Worm (Caenorhabditis elegans) whole organism, L2 larva: Measurements from ENCODE around the gene T10B10.4.

Experiments
- C34F6.9 ChIP-seq: fragments of 150-350 bp; optimal IDR thresholded peaks from 2 replicates; lab custom pipeline; 2014; ENCODE audit warnings: missing biosample characterization, missing genetic modification characterization
- F13H6.1 ChIP-seq: sonication (generic microtip); optimal IDR thresholded peaks from 2 replicates; lab custom pipeline; 2016; ENCODE audit warnings: missing genetic modification characterization, missing compliant biosample characterization
- R02D3.7 ChIP-seq: fragments of 150-350 bp; optimal IDR thresholded peaks from 2 replicates; lab custom pipeline; 2014; ENCODE audit warnings: missing biosample characterization, missing genetic modification characterization
- Y55F3AM.14 ChIP-seq: fragments of 200-800 bp; sonication (Bioruptor generic); optimal IDR thresholded peaks from 2 replicates; lab custom pipeline; 2018; ENCODE audit warnings: mild to moderate bottlenecking, missing genetic modification characterization, missing compliant biosample characterization
- ZK546.5 ChIP-seq: sonication (generic microtip); optimal IDR thresholded peaks from 2 replicates; lab custom pipeline; 2017; ENCODE audit warnings: missing biosample characterization, missing genetic modification characterization
- alr-1 ChIP-seq: fragments of 150-350 bp; optimal IDR thresholded peaks from 2 replicates; lab custom pipeline; 2014; ENCODE audit warnings: missing biosample characterization, missing genetic modification characterization
- aly-2 ChIP-seq: fragments of 150-350 bp; optimal IDR thresholded peaks from 2 replicates; lab custom pipeline; 2014; ENCODE audit warnings: missing biosample characterization, missing genetic modification characterization
- ama-1 ChIP-seq: fragments of 150-350 bp; optimal IDR thresholded peaks from 2 replicates; lab custom pipeline; 2018; ENCODE audit warnings: inconsistent platforms
- blmp-1 ChIP-seq: sonication (generic microtip); optimal IDR thresholded peaks from 2 replicates; lab custom pipeline; 2017; ENCODE audit warnings: missing genetic modification characterization, mild to moderate bottlenecking, missing compliant biosample characterization, antibody characterized with exemption, moderate library complexity; ENCODE audit not compliant: insufficient read depth
- ceh-82 ChIP-seq: fragments of 150-350 bp; optimal IDR thresholded peaks from 2 replicates; lab custom pipeline; 2014; ENCODE audit warnings: missing biosample characterization, missing genetic modification characterization
- crh-2 ChIP-seq: sonication (generic microtip); optimal IDR thresholded peaks from 2 replicates; lab custom pipeline; 2017; ENCODE audit warnings: missing biosample characterization, missing genetic modification characterization
- dmd-4 ChIP-seq: sonication (generic microtip); optimal IDR thresholded peaks from 2 replicates; lab custom pipeline; 2017; ENCODE audit warnings: missing biosample characterization, missing genetic modification characterization
- egl-27 ChIP-seq: sonication (generic microtip); optimal IDR thresholded peaks from 3 replicates; lab custom pipeline; 2017; ENCODE audit warnings: missing biosample characterization, missing genetic modification reagents, missing genetic modification characterization
- elt-1 ChIP-seq: fragments of 150-350 bp; optimal IDR thresholded peaks from 2 replicates; lab custom pipeline; 2014; ENCODE audit warnings: missing biosample characterization, missing genetic modification characterization
- elt-3 ChIP-seq: sonication (generic microtip); optimal IDR thresholded peaks from 2 replicates; lab custom pipeline; 2017; ENCODE audit warnings: missing biosample characterization, missing genetic modification characterization
- fos-1 ChIP-seq: fragments of 150-350 bp; optimal IDR thresholded peaks from 2 replicates; lab custom pipeline; 2014; ENCODE audit warnings: missing biosample characterization, missing genetic modification characterization
- gmeb-1 ChIP-seq: fragments of 150-350 bp; optimal IDR thresholded peaks from 2 replicates; lab custom pipeline; 2014; ENCODE audit warnings: missing biosample characterization, missing genetic modification characterization
- lin-11 ChIP-seq: fragments of 150-350 bp; sonication (generic microtip); optimal IDR thresholded peaks from 2 replicates; lab custom pipeline; 2014; ENCODE audit warnings: missing biosample characterization, missing genetic modification characterization, inconsistent platforms, mixed read lengths
- lin-13 ChIP-seq: fragments of 150-350 bp; optimal IDR thresholded peaks from 2 replicates; lab custom pipeline; 2014; ENCODE audit warnings: missing biosample characterization, missing genetic modification reagents, missing genetic modification characterization
- lin-39 ChIP-seq: fragments of 150-350 bp; optimal IDR thresholded peaks from 2 replicates; lab custom pipeline; 2014; ENCODE audit warnings: missing biosample characterization, missing genetic modification reagents, missing genetic modification characterization
- lsy-2 ChIP-seq, 2 experiments: fragments of 150-350 bp in 1 of 2; sonication (generic microtip) in 1 of 2; optimal IDR thresholded peaks; 2 replicates each; lab custom pipeline; 2014 to 2017; ENCODE audit warnings: missing biosample characterization in 2 of 2, missing genetic modification characterization in 2 of 2
- mab-5 ChIP-seq: fragments of 150-350 bp; optimal IDR thresholded peaks from 2 replicates; lab custom pipeline; 2014; ENCODE audit warnings: missing biosample characterization, missing genetic modification characterization
- mbf-1 ChIP-seq: sonication (generic microtip); optimal IDR thresholded peaks from 2 replicates; lab custom pipeline; 2017; ENCODE audit warnings: missing biosample characterization, missing genetic modification characterization
- nhr-10 ChIP-seq: sonication (generic microtip); optimal IDR thresholded peaks from 2 replicates; lab custom pipeline; 2017; ENCODE audit warnings: missing biosample characterization, missing genetic modification characterization
- nhr-11 ChIP-seq: fragments of 150-350 bp; optimal IDR thresholded peaks from 2 replicates; lab custom pipeline; 2014; ENCODE audit warnings: missing biosample characterization, missing genetic modification characterization
- nhr-12 ChIP-seq: fragments of 150-350 bp; optimal IDR thresholded peaks from 2 replicates; lab custom pipeline; 2014; ENCODE audit warnings: missing biosample characterization, missing genetic modification characterization
- nhr-129 ChIP-seq: fragments of 150-350 bp; optimal IDR thresholded peaks from 2 replicates; lab custom pipeline; 2014; ENCODE audit warnings: missing biosample characterization, missing genetic modification characterization
- nhr-21 ChIP-seq: fragments of 150-350 bp; optimal IDR thresholded peaks from 2 replicates; lab custom pipeline; 2014; ENCODE audit warnings: missing biosample characterization, missing genetic modification characterization
- nhr-23 ChIP-seq: fragments of 150-350 bp; optimal IDR thresholded peaks from 2 replicates; lab custom pipeline; 2014; ENCODE audit warnings: missing biosample characterization, missing genetic modification reagents, missing genetic modification characterization
- nhr-237 ChIP-seq: fragments of 150-350 bp; optimal IDR thresholded peaks from 2 replicates; lab custom pipeline; 2014; ENCODE audit warnings: missing biosample characterization, missing genetic modification characterization
- nhr-25 ChIP-seq: fragments of 150-350 bp; sonication (generic microtip); optimal IDR thresholded peaks from 3 replicates; lab custom pipeline; 2014; ENCODE audit warnings: missing biosample characterization, missing genetic modification characterization
- nhr-6 ChIP-seq: fragments of 150-350 bp; optimal IDR thresholded peaks from 2 replicates; lab custom pipeline; 2014; ENCODE audit warnings: missing biosample characterization, missing genetic modification characterization
- nhr-77 ChIP-seq: fragments of 150-350 bp; optimal IDR thresholded peaks from 2 replicates; lab custom pipeline; 2014; ENCODE audit warnings: missing biosample characterization, missing genetic modification characterization
- peb-1 ChIP-seq: fragments of 150-350 bp; optimal IDR thresholded peaks from 2 replicates; lab custom pipeline; 2014; ENCODE audit warnings: missing biosample characterization, missing genetic modification characterization
- sem-4 ChIP-seq: fragments of 150-350 bp; optimal IDR thresholded peaks from 2 replicates; lab custom pipeline; 2014; ENCODE audit warnings: missing biosample characterization, missing genetic modification reagents, missing genetic modification characterization
- skn-1 ChIP-seq: sonication (generic microtip); optimal IDR thresholded peaks from 2 replicates; lab custom pipeline; 2017; ENCODE audit warnings: missing biosample characterization, missing genetic modification characterization
- sma-3 ChIP-seq: sonication (generic microtip); optimal IDR thresholded peaks from 2 replicates; lab custom pipeline; 2016; ENCODE audit warnings: missing genetic modification reagents, missing genetic modification characterization, missing compliant biosample characterization
- sma-9 ChIP-seq, 2 experiments: fragments of 150-350 bp in 1 of 2; sonication (generic microtip) in 1 of 2; optimal IDR thresholded peaks; 2 replicates each; lab custom pipeline; 2014 to 2016; ENCODE audit warnings: missing genetic modification characterization in 2 of 2, mild to moderate bottlenecking in 1 of 2, missing biosample characterization in 1 of 2, missing compliant biosample characterization in 1 of 2, missing genetic modification reagents in 1 of 2, moderate library complexity in 1 of 2
- snpc-4 ChIP-seq: fragments of 150-350 bp; optimal IDR thresholded peaks from 2 replicates; lab custom pipeline; 2014; ENCODE audit warnings: missing biosample characterization, missing genetic modification characterization
- unc-39 ChIP-seq: fragments of 150-350 bp; optimal IDR thresholded peaks from 2 replicates; lab custom pipeline; 2014; ENCODE audit warnings: missing biosample characterization, missing genetic modification characterization
- unc-62 ChIP-seq: fragments of 150-350 bp; optimal IDR thresholded peaks from 2 replicates; lab custom pipeline; 2014; ENCODE audit warnings: missing biosample characterization, missing genetic modification reagents, missing genetic modification characterization
- zag-1 ChIP-seq: fragments of 150-350 bp; optimal IDR thresholded peaks from 2 replicates; lab custom pipeline; 2014; ENCODE audit warnings: missing biosample characterization, missing genetic modification characterization
- ztf-1 ChIP-seq: fragments of 200-800 bp; sonication (Bioruptor generic); conservative IDR thresholded peaks from 2 replicates; pipeline ENCODE4 v1.3.6; 2022; ENCODE audit warnings: missing genetic modification characterization, missing compliant biosample characterization
- ztf-11 ChIP-seq: sonication (generic microtip); optimal IDR thresholded peaks from 2 replicates; lab custom pipeline; 2017; ENCODE audit warnings: missing biosample characterization, missing genetic modification characterization
- ztf-4 ChIP-seq: fragments of 150-350 bp; optimal IDR thresholded peaks from 2 replicates; lab custom pipeline; 2014; ENCODE audit warnings: missing biosample characterization, missing genetic modification characterization

Gene T10B10.4

DNA sequence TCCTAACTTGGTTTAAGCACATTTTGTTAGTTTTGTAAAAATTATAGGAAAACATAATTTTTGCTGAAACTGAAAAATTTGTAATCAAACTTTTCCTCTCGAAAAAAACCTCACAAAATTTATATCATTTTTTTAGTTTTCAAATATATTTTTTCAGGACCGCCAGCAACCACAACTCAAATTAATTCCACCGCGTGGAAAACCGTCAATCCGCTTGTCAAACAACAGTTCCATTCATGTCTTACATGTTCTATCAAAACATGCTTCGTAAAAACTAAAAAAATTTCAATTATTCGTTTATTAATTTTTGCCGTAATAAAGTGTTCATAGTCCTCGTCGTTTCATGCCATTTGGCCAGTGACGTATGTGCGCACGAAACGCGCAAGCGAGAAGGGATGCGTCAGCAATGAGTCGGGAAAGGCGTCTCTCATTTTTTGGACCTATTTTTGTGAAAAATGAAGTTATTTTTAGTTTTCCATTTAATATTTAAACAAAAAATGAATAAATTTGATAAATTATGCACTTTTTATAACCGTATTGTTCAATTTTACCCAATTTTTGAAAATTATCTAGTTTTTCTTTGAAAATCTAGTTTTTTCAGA, 16.5 kb upstream of the T10B10.4 start, which contains the start of gene ucr-2.2 (continued):
- TF ChIP-seq snpc-4 (tag; lab: Kevin White, UChicago): peak; percentile 86

DNA sequence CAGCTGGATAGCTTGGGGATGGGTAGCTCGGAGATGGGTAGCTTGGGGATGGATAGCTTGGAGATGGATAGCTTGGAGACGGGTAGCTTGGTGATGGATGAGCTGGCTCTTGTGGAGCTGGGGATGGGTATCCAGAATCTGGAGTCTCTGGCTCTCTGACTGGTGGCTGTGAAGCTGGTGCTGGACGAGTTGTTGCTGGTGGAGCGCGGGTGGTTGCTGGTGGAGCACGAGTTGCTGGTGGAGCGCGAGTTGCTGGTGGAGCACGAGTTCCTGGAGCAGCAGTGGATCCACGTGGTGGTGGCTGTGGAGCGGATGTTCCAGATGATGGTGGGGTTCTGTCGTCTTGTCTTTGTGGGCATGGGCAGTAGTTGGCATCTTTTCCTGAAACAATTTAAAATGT, 14.7 kb upstream of the T10B10.4 start:
- TF ChIP-seq lin-11 (no peak), zag-1 (tag; lab: Kevin White, UChicago) (no peak), crh-2 (no peak), nhr-10 (tag; lab: Kevin White, UChicago) (no peak), blmp-1 (tag; lab: Kevin White, UChicago) (no peak), nhr-77 (tag; lab: Kevin White, UChicago) (no peak), egl-27 (tag; lab: Kevin White, UChicago) (no peak), mab-5 (tag; lab: Kevin White, UChicago) (no peak), C34F6.9 (tag; lab: Kevin White, UChicago) (no peak), nhr-11 (tag; lab: Kevin White, UChicago) (no peak), peb-1 (tag; lab: Kevin White, UChicago) (no peak), Y55F3AM.14 (no peak), nhr-6 (no peak), aly-2 (tag; lab: Kevin White, UChicago) (no peak), elt-3 (no peak)

DNA sequence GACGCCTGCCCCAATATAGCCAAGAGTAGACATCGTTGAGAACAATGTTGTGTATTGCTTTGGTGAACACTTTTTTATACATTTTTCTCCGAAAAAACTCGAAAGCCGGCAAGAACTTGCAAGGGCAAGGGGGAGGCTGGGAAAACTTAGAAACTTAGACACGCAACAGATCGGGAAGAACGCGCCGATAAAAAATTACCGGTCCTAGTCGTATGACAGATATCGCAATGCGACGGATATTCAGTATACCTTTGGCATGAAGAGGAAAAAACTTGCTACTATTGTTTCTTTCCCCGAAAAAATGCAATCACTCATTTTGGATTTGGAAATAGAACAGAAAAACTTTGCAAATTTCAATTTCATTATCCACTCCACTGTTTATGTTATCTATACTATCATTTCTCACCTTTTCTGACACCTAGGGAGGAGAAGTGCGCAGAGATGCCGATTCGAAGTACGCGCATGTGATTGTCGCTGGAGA, 13.5 kb upstream of the T10B10.4 start, which contains the start of gene col-41:
TSS of gene col-41 (minus strand) at position 51 of the 481 bp plus-strand sequence.
- TF ChIP-seq nhr-21 (peak; percentile 14), nhr-10 (tag; lab: Kevin White, UChicago) (no peak), nhr-25 (tag; lab: Kevin White, UChicago) (peak; percentile 29)

DNA sequence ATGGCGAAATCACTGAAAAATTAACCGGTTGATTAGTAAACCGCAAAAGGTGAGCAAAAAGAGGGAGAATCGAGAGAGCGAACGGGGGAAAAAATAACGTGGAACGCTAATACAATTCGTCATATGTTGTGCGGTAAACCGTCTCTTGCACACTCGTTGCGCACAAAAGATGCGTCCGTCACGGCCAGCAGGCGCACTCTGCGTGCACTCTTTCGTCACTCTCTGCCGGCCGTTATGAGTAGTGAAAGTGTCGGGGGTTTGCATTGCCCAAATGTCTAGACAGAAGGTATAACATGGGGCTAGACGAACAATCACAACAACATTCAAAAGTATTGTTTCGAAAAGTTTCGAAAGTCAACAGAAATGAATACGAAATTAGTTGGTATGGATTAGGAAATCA, 8.5 kb upstream of the T10B10.4 start, which contains the start of gene pkhm-2:
TSS of gene pkhm-2 (minus strand) at position 12 of the 400 bp plus-strand sequence.
- TF ChIP-seq elt-1: no peak
- peak; percentile 94 for TF ChIP-seq F13H6.1 (tag; lab: Kevin White, UChicago)
- TF ChIP-seq lin-11: peak; percentile 74
- peak; percentile 14 for TF ChIP-seq zag-1 (tag; lab: Kevin White, UChicago)
- peak; percentile 90 for TF ChIP-seq fos-1
- no peak for TF ChIP-seq peb-1 (tag; lab: Kevin White, UChicago)
- TF ChIP-seq unc-62: peak; percentile 38
- TF ChIP-seq alr-1 (tag; lab: Kevin White, UChicago): no peak
- TF ChIP-seq ceh-82 (tag; lab: Kevin White, UChicago): peak; percentile 2
- TF ChIP-seq ztf-4 (tag; lab: Kevin White, UChicago): peak; percentile 47
- TF ChIP-seq elt-3: no peak
- no peak for TF ChIP-seq mbf-1 (tag; lab: Kevin White, UChicago)
- TF ChIP-seq sem-4 (tag; lab: Kevin White, UChicago): peak; percentile 84
- TF ChIP-seq aly-2 (tag; lab: Kevin White, UChicago): no peak
- TF ChIP-seq nhr-21: peak; percentile 85
- TF ChIP-seq crh-2: peak; percentile 92
- no peak for TF ChIP-seq ztf-11
- TF ChIP-seq nhr-11 (tag; lab: Kevin White, UChicago): no peak
- no peak for TF ChIP-seq unc-39 (tag; lab: Kevin White, UChicago)
- TF ChIP-seq skn-1 (tag; lab: Kevin White, UChicago): peak; percentile 22
- TF ChIP-seq lin-39 (tag; lab: Kevin White, UChicago): no peak
- TF ChIP-seq nhr-129: peak; percentile 93
- peak; percentile 96 for TF ChIP-seq sma-9 (GFP tag; optimal IDR thresholded peaks at IDR 0.05; lab: Kevin White, UChicago)
- no peak for TF ChIP-seq sma-9 (tag; optimal IDR thresholded peaks at IDR 0.05; lab: Kevin White, UChicago)
- peak; percentile 65 for TF ChIP-seq nhr-237 (tag; lab: Kevin White, UChicago)
- TF ChIP-seq snpc-4 (tag; lab: Kevin White, UChicago): peak; percentile 86
- TF ChIP-seq nhr-77 (tag; lab: Kevin White, UChicago): no peak
- no peak for TF ChIP-seq ZK546.5
- peak; percentile 77 for TF ChIP-seq nhr-10 (tag; lab: Kevin White, UChicago)
- peak; percentile 88 for TF ChIP-seq C34F6.9 (tag; lab: Kevin White, UChicago)
- peak; percentile 86 for TF ChIP-seq gmeb-1 (tag; lab: Kevin White, UChicago)
- TF ChIP-seq nhr-25 (tag; lab: Kevin White, UChicago): peak; percentile 92
- TF ChIP-seq mab-5 (tag; lab: Kevin White, UChicago): peak; percentile 74
- TF ChIP-seq lsy-2 (tag; optimal IDR thresholded peaks at IDR 0.05; lab: Kevin White, UChicago): peak; percentile 75 to 88
- TF ChIP-seq R02D3.7: peak; percentile 3
- TF ChIP-seq nhr-12 (tag; lab: Kevin White, UChicago): no peak
- no peak for TF ChIP-seq dmd-4
- TF ChIP-seq lin-13 (GFP tag; lab: Kevin White, UChicago): peak; percentile 87
- TF ChIP-seq nhr-6: peak; percentile 58
- peak; percentile 94 for TF ChIP-seq sma-3 (GFP tag; lab: Kevin White, UChicago)
- TF ChIP-seq Y55F3AM.14: peak; percentile 17
- TF ChIP-seq ztf-1 (GFP tag; lab: Robert Waterston, UW): no peak
- TF ChIP-seq ama-1 (lab: Kevin White, UChicago): no peak
- no peak for TF ChIP-seq nhr-23 (tag; lab: Kevin White, UChicago)
